Fruit fly (Drosophila melanogaster): ENCODE results near the gene Cpr65Ec.

Cpr65Ec gene

dm6 chr3L:7130574-7130973, 37.6 kb downstream of the Cpr65Ec start, which contains the start of gene Acbp3:
Gene Acbp3, plus strand, starts transcription at chr3L:7130874.
- TF ChIP-seq Eip78C (GFP tag) (peak; percentile 3), Gug (GFP tag; IDR thresholded peaks at IDR 0.05) (no peak)

dm6 chr3L:7131447-7131983, 38.5 kb downstream of the Cpr65Ec start, which contains the start of gene Acbp2:
Gene Acbp2, plus strand, starts transcription at chr3L:7131863.
- TF ChIP-seq Ets96B (tag; optimal IDR thresholded peaks at IDR 0.05) = no peak
- TF ChIP-seq CG6276 (GFP tag; optimal IDR thresholded peaks at IDR 0.05) = no peak
- no peak for TF ChIP-seq acj6 (GFP tag; optimal IDR thresholded peaks at IDR 0.05)
- no peak for TF ChIP-seq CG6808 (GFP tag; optimal IDR thresholded peaks at IDR 0.05)
- no peak for TF ChIP-seq CG1621 (tag; optimal IDR thresholded peaks at IDR 0.05)
- TF ChIP-seq svp (GFP tag) = peak; percentile 97
- TF ChIP-seq CG3919 (GFP tag; optimal IDR thresholded peaks at IDR 0.05) = peak; percentile 2
- TF ChIP-seq Sox15 (GFP tag; optimal IDR thresholded peaks at IDR 0.05) = no peak
- TF ChIP-seq Eip78C (GFP tag) = peak; percentile 28
- TF ChIP-seq CG11762 (GFP tag; optimal IDR thresholded peaks at IDR 0.05; ENCODE audit: insufficient read depth) = no peak
- peak; percentile 9 for TF ChIP-seq net (GFP tag; optimal IDR thresholded peaks at IDR 0.05)
- no peak for TF ChIP-seq CG6792 (GFP tag; optimal IDR thresholded peaks at IDR 0.05)
- no peak for TF ChIP-seq Lpt (GFP tag; optimal IDR thresholded peaks at IDR 0.05)
- no peak for TF ChIP-seq CG8632 (GFP tag; optimal IDR thresholded peaks at IDR 0.05)
- TF ChIP-seq esn (GFP tag; optimal IDR thresholded peaks at IDR 0.05) = no peak
- no peak for TF ChIP-seq Eip93F (GFP tag; optimal IDR thresholded peaks at IDR 0.05)
- TF ChIP-seq CG11294 (GFP tag; IDR thresholded peaks at IDR 0.05) = no peak
- TF ChIP-seq dsx (GFP tag; optimal IDR thresholded peaks at IDR 0.05; ENCODE audit: poor library complexity, severe bottlenecking) = no peak
- TF ChIP-seq CG11902 (GFP tag; optimal IDR thresholded peaks at IDR 0.05) = no peak
- TF ChIP-seq CG6854 (GFP tag; optimal IDR thresholded peaks at IDR 0.05) = peak; percentile 23
- peak; percentile 75 for TF ChIP-seq vri (GFP tag; optimal IDR thresholded peaks at IDR 0.05)
- TF ChIP-seq Hr4 (GFP tag; optimal IDR thresholded peaks at IDR 0.05) = no peak
- no peak for TF ChIP-seq pdm3 (GFP tag; optimal IDR thresholded peaks at IDR 0.05)
- no peak for TF ChIP-seq CG4318 (GFP tag; optimal IDR thresholded peaks at IDR 0.05)
- no peak for TF ChIP-seq cyc (GFP tag; optimal IDR thresholded peaks at IDR 0.05)
- no peak for TF ChIP-seq CG3032 (tag; optimal IDR thresholded peaks at IDR 0.05)
- no peak for TF ChIP-seq Blimp-1 (GFP tag; optimal IDR thresholded peaks at IDR 0.05)

dm6 chr3L:7132593-7132992, 39.6 kb downstream of the Cpr65Ec start:
- no peak for TF ChIP-seq Smox (GFP tag; optimal IDR thresholded peaks at IDR 0.05)
- no peak for TF ChIP-seq Hr39 (GFP tag; optimal IDR thresholded peaks at IDR 0.05)
- TF ChIP-seq CG4318 (GFP tag; optimal IDR thresholded peaks at IDR 0.05) = no peak
- TF ChIP-seq dsx (GFP tag; optimal IDR thresholded peaks at IDR 0.05; ENCODE audit: poor library complexity, severe bottlenecking) = no peak
- TF ChIP-seq Met (GFP tag; optimal IDR thresholded peaks at IDR 0.05) = no peak
- no peak for TF ChIP-seq Eip78C (GFP tag)
- no peak for TF ChIP-seq svp (GFP tag)

dm6 chr3L:7133699-7134655, 41.0 kb downstream of the Cpr65Ec start, which contains the start of gene melt:
Gene melt, plus strand, starts transcription at chr3L:7134516.
- TF ChIP-seq CG11902 (GFP tag; optimal IDR thresholded peaks at IDR 0.05) = peak; percentile 83
- TF ChIP-seq svp (GFP tag) = peak; percentile 97
- peak; percentile 94 for TF ChIP-seq Met (GFP tag; optimal IDR thresholded peaks at IDR 0.05)
- peak; percentile 53 for TF ChIP-seq CG9139 (GFP tag; optimal IDR thresholded peaks at IDR 0.05)
- peak; percentile 94 for TF ChIP-seq CG31627 (GFP tag; optimal IDR thresholded peaks at IDR 0.05)
- peak; percentile 82 for TF ChIP-seq CG11762 (GFP tag; optimal IDR thresholded peaks at IDR 0.05; ENCODE audit: insufficient read depth)
- TF ChIP-seq Gug (GFP tag; IDR thresholded peaks at IDR 0.05) = peak; percentile 59
- peak; percentile 59 to 84 for TF ChIP-seq ss (GFP tag; optimal IDR thresholded peaks at IDR 0.05)
- peak; percentile 94 for TF ChIP-seq Hr4 (GFP tag; optimal IDR thresholded peaks at IDR 0.05)
- peak; percentile 68 for TF ChIP-seq dsx (GFP tag; optimal IDR thresholded peaks at IDR 0.05; ENCODE audit: poor library complexity, severe bottlenecking)
- TF ChIP-seq Blimp-1 (GFP tag; optimal IDR thresholded peaks at IDR 0.05) = peak; percentile 70
- peak; percentile 92 for TF ChIP-seq Sox14 (GFP tag; optimal IDR thresholded peaks at IDR 0.05)
- TF ChIP-seq esn (GFP tag; optimal IDR thresholded peaks at IDR 0.05) = peak; percentile 95
- peak; percentile 90 for TF ChIP-seq Lpt (GFP tag; optimal IDR thresholded peaks at IDR 0.05)
- peak; percentile 93 for TF ChIP-seq acj6 (GFP tag; optimal IDR thresholded peaks at IDR 0.05)
- TF ChIP-seq Sox15 (GFP tag; optimal IDR thresholded peaks at IDR 0.05) = peak; percentile 89
- peak; percentile 90 for TF ChIP-seq CG6792 (GFP tag; optimal IDR thresholded peaks at IDR 0.05)
- peak; percentile 88 for TF ChIP-seq CG3032 (tag; optimal IDR thresholded peaks at IDR 0.05)
- peak; percentile 80 for TF ChIP-seq Ets96B (tag; optimal IDR thresholded peaks at IDR 0.05)
- peak; percentile 72 for TF ChIP-seq eg (GFP tag; IDR thresholded peaks at IDR 0.05)
- TF ChIP-seq CG32006 (GFP tag; optimal IDR thresholded peaks at IDR 0.05) = peak; percentile 95
- TF ChIP-seq Smox (GFP tag; optimal IDR thresholded peaks at IDR 0.05) = peak; percentile 89
- TF ChIP-seq Ets21C (GFP tag; optimal IDR thresholded peaks at IDR 0.05) = peak; percentile 88
- peak; percentile 92 for TF ChIP-seq net (GFP tag; optimal IDR thresholded peaks at IDR 0.05)
- TF ChIP-seq CG6163 (GFP tag; IDR thresholded peaks at IDR 0.05) = peak; percentile 72
- TF ChIP-seq CG10669 (GFP tag; optimal IDR thresholded peaks at IDR 0.05) = peak; percentile 86
- peak; percentile 84 for TF ChIP-seq CG8632 (GFP tag; optimal IDR thresholded peaks at IDR 0.05)
